Fruit fly (Drosophila melanogaster): ENCODE data around the gene pkm.

- TF ChIP-seq lbe (GFP tag; optimal IDR thresholded peaks at IDR 0.05) (no peak), MBD-R2 (GFP tag; IDR thresholded peaks at IDR 0.05) (peak; percentile 21; the same call in 1 of the 2 replicates), CG12942 (GFP tag; optimal IDR thresholded peaks at IDR 0.05) (no peak), ci (GFP tag; IDR thresholded peaks at IDR 0.05) (no peak)
These were observed 5.1 kb downstream of the pkm start for dm6 chrX:11578841-11579240.
